Worm (Caenorhabditis elegans): ENCODE results near the gene nhr-68.

DNA sequence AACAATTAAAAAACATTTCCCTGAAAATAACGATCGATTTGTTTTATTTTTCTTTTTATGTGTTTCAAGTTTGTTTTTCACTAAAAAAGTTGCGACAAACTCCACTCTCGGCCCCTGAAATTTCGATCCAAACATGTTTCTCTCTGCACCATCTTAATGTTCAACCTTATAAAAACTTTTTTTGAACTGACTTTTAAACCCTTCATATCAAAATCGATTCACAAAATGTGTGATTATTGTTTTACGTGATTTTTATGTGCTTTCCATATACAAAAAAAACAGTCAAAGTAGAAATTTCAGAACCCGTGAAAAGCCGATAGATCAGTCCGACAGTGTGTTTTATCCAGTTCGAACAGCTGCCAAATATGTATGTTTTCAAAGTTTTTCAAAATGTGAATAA is 45.7 kb upstream of the nhr-68 start, which contains the start of gene ccch-1:
- no peak for TF ChIP-seq unc-62 (GFP tag; optimal IDR thresholded peaks at IDR 0.05)
- TF ChIP-seq mep-1 (tag; optimal IDR thresholded peaks at IDR 0.05), result no peak
- no peak for TF ChIP-seq ces-1 (GFP tag; optimal IDR thresholded peaks at IDR 0.05)
- no peak for TF ChIP-seq zip-8 (tag; optimal IDR thresholded peaks at IDR 0.05)
- TF ChIP-seq nhr-76 (tag; optimal IDR thresholded peaks at IDR 0.05), result no peak
- TF ChIP-seq unc-39 (tag; optimal IDR thresholded peaks at IDR 0.05), result no peak
- TF ChIP-seq hlh-1 (tag; optimal IDR thresholded peaks at IDR 0.05), result no peak
- TF ChIP-seq snpc-4 (tag; optimal IDR thresholded peaks at IDR 0.05), result no peak
- TF ChIP-seq lin-13 (tag; optimal IDR thresholded peaks at IDR 0.05), result no peak
- TF ChIP-seq nhr-237 (tag; optimal IDR thresholded peaks at IDR 0.05), result no peak
- TF ChIP-seq ztf-11 (tag; optimal IDR thresholded peaks at IDR 0.05), result no peak
- TF ChIP-seq blmp-1 (tag; optimal IDR thresholded peaks at IDR 0.05), result no peak
- TF ChIP-seq elt-3 (tag; optimal IDR thresholded peaks at IDR 0.05), result no peak
- no peak for TF ChIP-seq sptf-1 (tag; optimal IDR thresholded peaks at IDR 0.05)

All from whole organism, mixed stage, embryonic.